Fruit fly (Drosophila melanogaster) whole organism, embryonic: ENCODE results near the gene PMP34.

Experiments
- CG10267 ChIP-seq: fragments of 200-800 bp; sonication (Bioruptor generic); optimal IDR thresholded peaks from 2 replicates; lab custom pipeline; 2018; ENCODE audit warnings: missing biosample characterization, mild to moderate bottlenecking, missing genetic modification characterization, moderate library complexity
- CG9609 ChIP-seq: fragments of 200-800 bp; sonication (Bioruptor generic); optimal IDR thresholded peaks from 3 replicates; lab custom pipeline; 2016; ENCODE audit warnings: missing biosample characterization, missing genetic modification characterization
- Nf-YA ChIP-seq: fragments of 200-800 bp; sonication (Bioruptor generic); IDR thresholded peaks from 2 replicates; pipeline ENCODE4 v1.3.6; 2022; ENCODE audit warnings: missing biosample characterization, missing genetic modification characterization
- fd64A ChIP-seq: fragments of 200-800 bp; sonication (Bioruptor generic); optimal IDR thresholded peaks from 3 replicates; lab custom pipeline; 2018; ENCODE audit warnings: missing biosample characterization, mild to moderate bottlenecking, missing genetic modification characterization
- slou ChIP-seq: fragments of 200-800 bp; sonication (Bioruptor generic); optimal IDR thresholded peaks from 3 replicates; lab custom pipeline; 2016; ENCODE audit warnings: missing biosample characterization, missing genetic modification characterization
- z ChIP-seq: fragments of 200-800 bp; sonication (Bioruptor generic); IDR thresholded peaks from 3 replicates; pipeline ENCODE4 v1.3.6; 2022; ENCODE audit warnings: missing biosample characterization, missing genetic modification characterization

- TF ChIP-seq z (GFP tag; lab: Robert Waterston, UW) (no peak), slou (GFP tag; lab: Kevin White, UChicago) (no peak), CG9609 (GFP tag; lab: Kevin White, UChicago) (no peak), Nf-YA (no peak), CG10267 (peak; percentile 37), fd64A (GFP tag; lab: Kevin White, UChicago) (no peak)
These were observed 35.0 kb upstream of the PMP34 start, which contains the start of the genes srw and CG1316 for dm6 chr3L:4283428-4284089.
